Worm (Caenorhabditis elegans) whole organism, L4/young adult: Measurements from ENCODE around the gene zip-9.

Experiments
- W03F9.2 ChIP-seq: fragments of 150-350 bp; optimal IDR thresholded peaks from 2 replicates; lab custom pipeline; 2014; ENCODE audit warnings: missing biosample characterization, missing genetic modification characterization
- dao-5 ChIP-seq: sonication (generic microtip); optimal IDR thresholded peaks from 2 replicates; lab custom pipeline; 2016; ENCODE audit warnings: missing genotype, missing genetic modification characterization, moderate library complexity, missing compliant biosample characterization
- him-1 ChIP-seq: sonication (generic microtip); optimal IDR thresholded peaks from 2 replicates; lab custom pipeline; 2016; ENCODE audit warnings: missing genotype, missing genetic modification reagents, missing genetic modification characterization, missing compliant biosample characterization

ce11 chrV:10896295-10896694, 46.0 kb upstream of the zip-9 start, which contains the start of gene F32D8.13:
- TF ChIP-seq W03F9.2 (tag; lab: Kevin White, UChicago) (no peak), him-1 (no peak), dao-5 (tag; lab: Kevin White, UChicago) (no peak)
